Worm (Caenorhabditis elegans) whole organism, L3 larva: ENCODE measurements around the gene mrps-31.

Experiments
- ama-1 ChIP-seq: fragments of 150-350 bp; optimal IDR thresholded peaks from 2 replicates; lab custom pipeline; 2018
- ceh-16 ChIP-seq: sonication (generic microtip); optimal IDR thresholded peaks from 2 replicates; lab custom pipeline; 2017; ENCODE audit warnings: missing biosample characterization, missing genetic modification characterization
- ceh-28 ChIP-seq: fragments of 150-350 bp; optimal IDR thresholded peaks from 2 replicates; lab custom pipeline; 2014; ENCODE audit warnings: missing biosample characterization, missing genetic modification reagents, missing genetic modification characterization
- daf-12 ChIP-seq: fragments of 150-350 bp; optimal IDR thresholded peaks from 2 replicates; lab custom pipeline; 2014; ENCODE audit warnings: missing biosample characterization, missing genetic modification reagents, missing genetic modification characterization
- egl-27 ChIP-seq: sonication (generic microtip); optimal IDR thresholded peaks from 4 replicates; lab custom pipeline; 2017; ENCODE audit warnings: missing biosample characterization, missing genetic modification reagents, missing genetic modification characterization
- egl-5 ChIP-seq: fragments of 150-350 bp; optimal IDR thresholded peaks from 2 replicates; lab custom pipeline; 2017; ENCODE audit warnings: missing biosample characterization, missing genetic modification reagents, missing genetic modification characterization, inconsistent platforms
- elt-3 ChIP-seq, 3 experiments: fragments of 150-350 bp in 1 of 3; sonication (generic microtip) in 2 of 3; optimal IDR thresholded peaks; 2 replicates in 2 of 3; 4 replicates in 1 of 3; lab custom pipeline; 2014 to 2017; ENCODE audit warnings: missing biosample characterization in 3 of 3, missing genetic modification characterization in 3 of 3
- eor-1 ChIP-seq, 2 experiments: fragments of 150-350 bp; optimal IDR thresholded peaks; 2 replicates each; lab custom pipeline; 2014 to 2018; ENCODE audit warnings: missing biosample characterization in 2 of 2, missing genetic modification characterization in 2 of 2
- hmg-11 ChIP-seq: sonication (generic microtip); optimal IDR thresholded peaks from 2 replicates; lab custom pipeline; 2016; ENCODE audit warnings: missing genetic modification characterization, missing compliant biosample characterization
- lin-15B ChIP-seq: fragments of 150-350 bp; optimal IDR thresholded peaks from 2 replicates; lab custom pipeline; 2014; ENCODE audit warnings: missing biosample characterization, missing genetic modification characterization
- lin-39 ChIP-seq: fragments of 150-350 bp; optimal IDR thresholded peaks from 2 replicates; lab custom pipeline; 2018; ENCODE audit warnings: missing biosample characterization, missing genetic modification reagents, missing genetic modification characterization
- mdl-1 ChIP-seq: fragments of 150-350 bp; optimal IDR thresholded peaks from 2 replicates; lab custom pipeline; 2014; ENCODE audit warnings: missing biosample characterization, missing genetic modification characterization
- nfya-1 ChIP-seq: sonication (generic microtip); optimal IDR thresholded peaks from 2 replicates; lab custom pipeline; 2017; ENCODE audit warnings: missing genetic modification characterization, mild to moderate bottlenecking, missing compliant biosample characterization, antibody characterized with exemption, moderate library complexity; ENCODE audit not compliant: insufficient read depth
- nhr-12 ChIP-seq: fragments of 150-350 bp; optimal IDR thresholded peaks from 2 replicates; lab custom pipeline; 2014; ENCODE audit warnings: missing biosample characterization, missing genetic modification characterization
- nhr-23 ChIP-seq: fragments of 150-350 bp; optimal IDR thresholded peaks from 2 replicates; lab custom pipeline; 2014; ENCODE audit warnings: missing biosample characterization, missing genetic modification reagents, missing genetic modification characterization
- nhr-28 ChIP-seq: fragments of 150-350 bp; optimal IDR thresholded peaks from 2 replicates; lab custom pipeline; 2014; ENCODE audit warnings: missing biosample characterization, missing genetic modification characterization
- nhr-43 ChIP-seq: sonication (generic microtip); optimal IDR thresholded peaks from 2 replicates; lab custom pipeline; 2016; ENCODE audit warnings: mild to moderate bottlenecking, missing genetic modification characterization, missing compliant biosample characterization; ENCODE audit not compliant: poor library complexity, severe bottlenecking
- nhr-67 ChIP-seq: fragments of 150-350 bp; optimal IDR thresholded peaks from 2 replicates; lab custom pipeline; 2014; ENCODE audit warnings: missing biosample characterization, missing genetic modification characterization
- nhr-76 ChIP-seq: fragments of 150-350 bp; sonication (generic microtip); optimal IDR thresholded peaks from 5 replicates; lab custom pipeline; 2014; ENCODE audit warnings: missing biosample characterization, missing genetic modification characterization
- pqm-1 ChIP-seq: fragments of 150-350 bp; optimal IDR thresholded peaks from 2 replicates; lab custom pipeline; 2017; ENCODE audit warnings: missing biosample characterization, missing genetic modification characterization, inconsistent platforms
- sea-2 ChIP-seq: fragments of 150-350 bp; sonication (generic microtip); optimal IDR thresholded peaks from 4 replicates; lab custom pipeline; 2014; ENCODE audit warnings: missing biosample characterization, missing genetic modification reagents, missing genetic modification characterization
- unc-39 ChIP-seq: sonication (generic microtip); optimal IDR thresholded peaks from 4 replicates; lab custom pipeline; 2017; ENCODE audit warnings: missing biosample characterization, missing genetic modification characterization
- zag-1 ChIP-seq: fragments of 150-350 bp; optimal IDR thresholded peaks from 2 replicates; lab custom pipeline; 2014; ENCODE audit warnings: missing biosample characterization, missing genetic modification characterization

The mrps-31 gene

ce11 chrIII:3588183-3588582 lies 42.0 kb downstream of the mrps-31 start:
- TF ChIP-seq nfya-1 (tag; lab: Kevin White, UChicago) (no peak), eor-1 (tag; optimal IDR thresholded peaks at IDR 0.05; lab: Kevin White, UChicago) (no peak), ama-1 (lab: Kevin White, UChicago) (no peak), nhr-28 (tag; lab: Kevin White, UChicago) (no peak), elt-3 (tag; optimal IDR thresholded peaks at IDR 0.05; lab: Kevin White, UChicago) (no peak), sea-2 (GFP tag; lab: Kevin White, UChicago) (no peak), egl-5 (tag; lab: Kevin White, UChicago) (no peak), nhr-23 (no peak), nhr-67 (tag; lab: Kevin White, UChicago) (no peak), nhr-43 (tag; lab: Kevin White, UChicago) (no peak)

ce11 chrIII:3583341-3583740 lies 46.8 kb downstream of the mrps-31 start:
- TF ChIP-seq nhr-12 (tag; lab: Kevin White, UChicago) (no peak), hmg-11 (tag; lab: Kevin White, UChicago) (peak; percentile 16)

- TF ChIP-seq hmg-11 (tag; lab: Kevin White, UChicago) (no peak), zag-1 (tag; lab: Kevin White, UChicago) (no peak), nhr-76 (tag; lab: Kevin White, UChicago) (no peak), pqm-1 (no peak), ceh-28 (tag; lab: Kevin White, UChicago) (no peak), ceh-16 (tag; lab: Kevin White, UChicago) (no peak), mdl-1 (tag; lab: Kevin White, UChicago) (no peak), nhr-67 (tag; lab: Kevin White, UChicago) (no peak), ama-1 (lab: Kevin White, UChicago) (no peak), lin-39 (tag; lab: Kevin White, UChicago) (no peak), daf-12 (tag; lab: Kevin White, UChicago) (no peak), unc-39 (no peak), lin-15B (no peak), egl-27 (tag; lab: Kevin White, UChicago) (no peak)
Measured at ce11 chrIII:3581636-3582035, 48.5 kb downstream of the mrps-31 start, which contains the start of gene C48D5.3. C48D5.3 (minus strand) TSS chrIII:3581736.
